Fruit fly (Drosophila melanogaster) whole organism, wandering third instar larva: ENCODE data around the gene Hsp23.
A peak's percentile ranks its signal among the peaks of the same experiment; 100 is the strongest.

Experiments used
- Abd-B ChIP-seq: fragments of >200 bp; optimal IDR thresholded peaks from 2 replicates; lab custom pipeline; 2017; ENCODE audit warnings: missing biosample characterization, missing genetic modification characterization
- CG32264 ChIP-seq: fragments of 200-800 bp; sonication (Bioruptor generic); optimal IDR thresholded peaks from 2 replicates; lab custom pipeline; 2016; ENCODE audit warnings: missing biosample characterization, missing genetic modification characterization
- CG9705 ChIP-seq: fragments of 200-800 bp; sonication (Bioruptor generic); optimal IDR thresholded peaks from 2 replicates; lab custom pipeline; 2018; ENCODE audit warnings: missing biosample characterization, mild to moderate bottlenecking, missing genetic modification characterization
- CrebA ChIP-seq: fragments of 200-800 bp; sonication (Bioruptor generic); optimal IDR thresholded peaks from 2 replicates; lab custom pipeline; 2016; ENCODE audit warnings: missing biosample characterization, mild to moderate bottlenecking, missing genetic modification characterization, borderline replicate concordance
- Dfd ChIP-seq: fragments of >200 bp; optimal IDR thresholded peaks from 2 replicates; lab custom pipeline; 2017; ENCODE audit warnings: missing biosample characterization, missing genetic modification characterization
- Dif ChIP-seq: fragments of 200-275, 200-300 bp; sonication (Bioruptor generic); optimal IDR thresholded peaks from 2 replicates; lab custom pipeline; 2018; ENCODE audit warnings: missing biosample characterization, missing genetic modification characterization; ENCODE audit not compliant: partially characterized antibody
- GATAd ChIP-seq: sonication (Bioruptor generic); optimal IDR thresholded peaks from 2 replicates; lab custom pipeline; 2016; ENCODE audit warnings: missing biosample characterization, missing genetic modification characterization
- HLH106 ChIP-seq: fragments of 200-800 bp; optimal IDR thresholded peaks from 3 replicates; lab custom pipeline; 2019; ENCODE audit warnings: missing biosample characterization, mild to moderate bottlenecking, missing genetic modification characterization, moderate library complexity
- Hnf4 ChIP-seq: fragments of 200-800 bp; sonication (Bioruptor generic); optimal IDR thresholded peaks from 2 replicates; lab custom pipeline; 2016; ENCODE audit warnings: missing biosample characterization, mild to moderate bottlenecking, missing genetic modification characterization
- Hr78 ChIP-seq: fragments of >200 bp; optimal IDR thresholded peaks from 2 replicates; lab custom pipeline; 2017; ENCODE audit warnings: missing biosample characterization, missing genetic modification characterization
- Hr83 ChIP-seq: fragments of 200-300 bp; sonication (Bioruptor generic); optimal IDR thresholded peaks from 2 replicates; lab custom pipeline; 2016; ENCODE audit warnings: missing biosample characterization, mild to moderate bottlenecking, missing genetic modification characterization, moderate library complexity; ENCODE audit not compliant: poor library complexity, severe bottlenecking
- Jra ChIP-seq: sonication (Bioruptor generic); optimal IDR thresholded peaks from 2 replicates; lab custom pipeline; 2016; ENCODE audit warnings: missing biosample characterization, missing genetic modification characterization
- Mio ChIP-seq: sonication (Bioruptor generic); optimal IDR thresholded peaks from 2 replicates; lab custom pipeline; 2016; ENCODE audit warnings: missing biosample characterization, missing genetic modification characterization
- Myc ChIP-seq: fragments of >200 bp; optimal IDR thresholded peaks from 2 replicates; lab custom pipeline; 2017
- N ChIP-seq: fragments of >200 bp; optimal IDR thresholded peaks from 2 replicates; lab custom pipeline; 2018; ENCODE audit warnings: missing biosample characterization, missing external identifiers, missing genetic modification characterization
- OdsH ChIP-seq: fragments of 200-800 bp; sonication (Bioruptor generic); optimal IDR thresholded peaks from 2 replicates; lab custom pipeline; 2016; ENCODE audit warnings: missing biosample characterization, mild to moderate bottlenecking, missing genetic modification characterization
- Rel ChIP-seq, 2 experiments: fragments of 200-800 bp; sonication (Bioruptor generic) in 1 of 2; optimal IDR thresholded peaks; 2 replicates in 1 of 2; 3 replicates in 1 of 2; lab custom pipeline; 2016 to 2019; ENCODE audit warnings: mild to moderate bottlenecking in 2 of 2, missing biosample characterization in 2 of 2, missing genetic modification characterization in 2 of 2, moderate library complexity in 1 of 2
- Sp1 ChIP-seq: fragments of 200-800 bp; sonication (Bioruptor generic); optimal IDR thresholded peaks from 3 replicates; lab custom pipeline; 2019; ENCODE audit warnings: missing biosample characterization, mild to moderate bottlenecking, missing genetic modification characterization, moderate library complexity
- Vsx2 ChIP-seq: fragments of 200-300, 225-300 bp; sonication (Bioruptor generic); optimal IDR thresholded peaks from 2 replicates; lab custom pipeline; 2018; ENCODE audit warnings: missing biosample characterization, missing genetic modification characterization; ENCODE audit not compliant: partially characterized antibody
- br ChIP-seq: fragments of 200-800 bp; sonication (Bioruptor generic); optimal IDR thresholded peaks from 2 replicates; lab custom pipeline; 2016; ENCODE audit warnings: missing biosample characterization, missing genetic modification characterization
- brk ChIP-seq: fragments of 200-800 bp; sonication (Bioruptor generic); optimal IDR thresholded peaks from 2 replicates; lab custom pipeline; 2016; ENCODE audit warnings: missing biosample characterization, mild to moderate bottlenecking, missing genetic modification characterization
- dl ChIP-seq, 2 experiments: fragments of 175-275, 200-275 bp in 1 of 2; fragments of 200-275 bp in 1 of 2; sonication (Bioruptor generic); optimal IDR thresholded peaks; lab custom pipeline; 2018; ENCODE audit warnings: mild to moderate bottlenecking in 2 of 2, missing biosample characterization in 2 of 2, missing genetic modification characterization in 2 of 2, moderate library complexity in 2 of 2; ENCODE audit not compliant: partially characterized antibody in 2 of 2, insufficient read depth in 1 of 2
- dmrt93B ChIP-seq: fragments of 200-800 bp; sonication (Bioruptor generic); optimal IDR thresholded peaks from 2 replicates; lab custom pipeline; 2018; ENCODE audit warnings: missing biosample characterization, mild to moderate bottlenecking, missing genetic modification characterization
- dsf ChIP-seq: sonication (Bioruptor generic); optimal IDR thresholded peaks from 2 replicates; lab custom pipeline; 2016; ENCODE audit warnings: missing biosample characterization, missing genetic modification characterization, borderline replicate concordance
- ey ChIP-seq: fragments of 200-800 bp; sonication (Bioruptor generic); optimal IDR thresholded peaks from 2 replicates; lab custom pipeline; 2016; ENCODE audit warnings: missing biosample characterization, missing genetic modification characterization
- foxo ChIP-seq, 2 experiments: fragments of 200-800 bp; sonication (Bioruptor generic); optimal IDR thresholded peaks; 2 replicates in 1 of 2; 3 replicates in 1 of 2; lab custom pipeline; 2016 to 2017; ENCODE audit warnings: missing biosample characterization in 2 of 2, missing genetic modification characterization in 2 of 2
- fru ChIP-seq: fragments of 200-800 bp; sonication (Bioruptor generic); optimal IDR thresholded peaks from 3 replicates; lab custom pipeline; 2016; ENCODE audit warnings: missing biosample characterization, mild to moderate bottlenecking, missing genetic modification characterization
- h ChIP-seq: fragments of 200-800 bp; sonication (Bioruptor generic); optimal IDR thresholded peaks from 3 replicates; lab custom pipeline; 2016; ENCODE audit warnings: missing biosample characterization, mild to moderate bottlenecking, missing genetic modification characterization
- jim ChIP-seq: fragments of 175-275, 200-325 bp; sonication (Bioruptor generic); optimal IDR thresholded peaks from 2 replicates; lab custom pipeline; 2016; ENCODE audit warnings: missing biosample characterization, mild to moderate bottlenecking, missing genetic modification characterization
- lola ChIP-seq: fragments of >200 bp; optimal IDR thresholded peaks from 2 replicates; lab custom pipeline; 2017; ENCODE audit warnings: missing biosample characterization, missing genetic modification characterization
- pan ChIP-seq: fragments of >200 bp; optimal IDR thresholded peaks from 2 replicates; lab custom pipeline; 2017
- psq ChIP-seq: fragments of 200-800 bp; sonication (Bioruptor generic); optimal IDR thresholded peaks from 3 replicates; lab custom pipeline; 2017; ENCODE audit warnings: missing biosample characterization, mild to moderate bottlenecking, missing genetic modification characterization, moderate library complexity
- rgr ChIP-seq: fragments of 200-800 bp; sonication (Bioruptor generic); optimal IDR thresholded peaks from 3 replicates; lab custom pipeline; 2016; ENCODE audit warnings: missing biosample characterization, mild to moderate bottlenecking, missing genetic modification characterization
- sage ChIP-seq: fragments of 200-800 bp; sonication (Bioruptor generic); optimal IDR thresholded peaks from 2 replicates; lab custom pipeline; 2016; ENCODE audit warnings: missing biosample characterization, mild to moderate bottlenecking, missing genetic modification characterization
- sv ChIP-seq: fragments of 200-800 bp; sonication (Bioruptor generic); optimal IDR thresholded peaks from 3 replicates; lab custom pipeline; 2016; ENCODE audit warnings: missing biosample characterization, missing genetic modification characterization
- tai ChIP-seq: sonication (Bioruptor generic); optimal IDR thresholded peaks from 2 replicates; lab custom pipeline; 2016; ENCODE audit warnings: missing biosample characterization, missing genetic modification characterization
- usp ChIP-seq: fragments of >200 bp; optimal IDR thresholded peaks from 2 replicates; lab custom pipeline; 2017; ENCODE audit warnings: missing biosample characterization, missing genetic modification characterization
- woc ChIP-seq: sonication (Bioruptor generic); optimal IDR thresholded peaks from 2 replicates; lab custom pipeline; 2016; ENCODE audit warnings: missing biosample characterization, mild to moderate bottlenecking, missing genetic modification characterization

Gene Hsp23

dm6 chr3L:9384445-9385079 lies 2.9 kb downstream of the Hsp23 start:
- TF ChIP-seq CG32264 (GFP tag; lab: Kevin White, UChicago) (no peak), psq (peak; percentile 54)

- TF ChIP-seq lola (GFP tag; lab: Kevin White, UChicago) (no peak), dmrt93B (GFP tag; lab: Kevin White, UChicago) (no peak), Rel (GFP tag; optimal IDR thresholded peaks at IDR 0.05; lab: Kevin White, UChicago) (no peak), Rel (tag; optimal IDR thresholded peaks at IDR 0.05; lab: Kevin White, UChicago) (peak; percentile 87)
Measured at dm6 chr3L:9391340-9391980, 9.8 kb downstream of the Hsp23 start.

dm6 chr3L:9396038-9396437 lies 14.4 kb downstream of the Hsp23 start:
- no peak for TF ChIP-seq Rel (GFP tag; optimal IDR thresholded peaks at IDR 0.05; lab: Kevin White, UChicago)
- peak; percentile 98 for TF ChIP-seq Rel (tag; optimal IDR thresholded peaks at IDR 0.05; lab: Kevin White, UChicago)
- no peak for TF ChIP-seq Sp1 (GFP tag; lab: Kevin White, UChicago)
- TF ChIP-seq br (GFP tag; lab: Kevin White, UChicago) = no peak

DNA sequence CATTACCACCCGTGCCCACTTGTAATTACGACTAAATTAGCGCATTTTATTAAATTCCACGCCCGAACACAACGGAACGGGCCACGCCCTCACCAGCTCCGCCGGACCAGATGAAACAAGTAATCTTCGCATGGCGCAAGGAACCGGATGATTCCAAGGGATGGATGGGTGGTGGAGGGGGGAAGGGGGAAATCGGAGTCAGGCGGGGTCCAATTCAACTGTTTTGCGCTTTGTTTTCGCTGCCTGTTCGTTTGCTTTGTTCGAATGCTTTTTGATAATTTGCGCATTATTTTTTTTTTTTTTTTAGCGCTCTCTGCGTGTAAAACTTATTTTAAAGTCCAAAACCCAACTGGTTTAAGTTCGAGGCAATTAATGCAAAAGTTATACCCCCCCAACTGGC lies 15.0 kb downstream of the Hsp23 start:
- TF ChIP-seq usp (GFP tag; lab: Kevin White, UChicago) = no peak
- peak; percentile 76 for TF ChIP-seq psq
- TF ChIP-seq Dfd (GFP tag; lab: Kevin White, UChicago) = peak; percentile 8

- TF ChIP-seq GATAd (GFP tag; lab: Kevin White, UChicago) = peak; percentile 8
- no peak for TF ChIP-seq jim (GFP tag; lab: Kevin White, UChicago)
- peak; percentile 38 for TF ChIP-seq Sp1 (GFP tag; lab: Kevin White, UChicago)
- no peak for TF ChIP-seq dmrt93B (GFP tag; lab: Kevin White, UChicago)
- no peak for TF ChIP-seq dsf (GFP tag; lab: Kevin White, UChicago)
- TF ChIP-seq brk = peak; percentile 23
- TF ChIP-seq dl (GFP tag; optimal IDR thresholded peaks at IDR 0.05; lab: Kevin White, UChicago; ENCODE audit: insufficient read depth in 1 of 2, partially characterized antibody in 2 of 2) = no peak
- TF ChIP-seq fru (GFP tag; lab: Kevin White, UChicago) = peak; percentile 20
- no peak for TF ChIP-seq Myc (lab: Kevin White, UChicago)
- no peak for TF ChIP-seq sv (GFP tag; lab: Kevin White, UChicago)
- TF ChIP-seq Mio (GFP tag; lab: Kevin White, UChicago) = no peak
- peak; percentile 38 for TF ChIP-seq Jra (GFP tag; lab: Kevin White, UChicago)
- TF ChIP-seq woc (GFP tag; lab: Kevin White, UChicago) = no peak
- TF ChIP-seq Hnf4 (GFP tag; lab: Kevin White, UChicago) = peak; percentile 40
- peak; percentile 19 for TF ChIP-seq Rel (GFP tag; optimal IDR thresholded peaks at IDR 0.05; lab: Kevin White, UChicago)
- TF ChIP-seq Rel (tag; optimal IDR thresholded peaks at IDR 0.05; lab: Kevin White, UChicago) = peak; percentile 84
- no peak for TF ChIP-seq Vsx2 (GFP tag; lab: Kevin White, UChicago)
- TF ChIP-seq CG32264 (GFP tag; lab: Kevin White, UChicago) = peak; percentile 46
- peak; percentile 69 for TF ChIP-seq tai (GFP tag; lab: Kevin White, UChicago)
- TF ChIP-seq Dif (GFP tag; lab: Kevin White, UChicago) = no peak
- TF ChIP-seq CG9705 = no peak
- TF ChIP-seq Hr78 (GFP tag; lab: Kevin White, UChicago) = no peak
- TF ChIP-seq Hr83 (GFP tag; lab: Kevin White, UChicago) = peak; percentile 97
- peak in 1 of 2 experiments; percentile 51 for TF ChIP-seq foxo (GFP tag; optimal IDR thresholded peaks at IDR 0.05; lab: Kevin White, UChicago)
- peak; percentile 68 for TF ChIP-seq rgr (GFP tag; lab: Kevin White, UChicago)
- TF ChIP-seq HLH106 (tag; lab: Kevin White, UChicago) = peak; percentile 11
- TF ChIP-seq h (GFP tag; lab: Kevin White, UChicago) = peak; percentile 75
- no peak for TF ChIP-seq sage (GFP tag; lab: Kevin White, UChicago)
- TF ChIP-seq N (GFP tag; lab: Kevin White, UChicago) = no peak
- TF ChIP-seq lola (GFP tag; lab: Kevin White, UChicago) = no peak
- no peak for TF ChIP-seq psq
- no peak for TF ChIP-seq CrebA (GFP tag; lab: Kevin White, UChicago)
- TF ChIP-seq Dfd (GFP tag; lab: Kevin White, UChicago) = no peak
- TF ChIP-seq ey = peak; percentile 20
- no peak for TF ChIP-seq pan (lab: Kevin White, UChicago)
- peak; percentile 43 for TF ChIP-seq br (GFP tag; lab: Kevin White, UChicago)
- TF ChIP-seq usp (GFP tag; lab: Kevin White, UChicago) = no peak
- no peak for TF ChIP-seq Abd-B (GFP tag; lab: Kevin White, UChicago)
- TF ChIP-seq OdsH (GFP tag; lab: Kevin White, UChicago) = peak; percentile 55
- TF ChIP-seq, all 38 proteins: peak for 17
Measured at dm6 chr3L:9397156-9397555, 15.5 kb downstream of the Hsp23 start.
